Worm (Caenorhabditis elegans) whole organism, late embryonic: Measurements from ENCODE around the gene C13A10.1.

ENCODE experiments used
- C38D4.7 ChIP-seq: fragments of 200-800 bp; sonication (Bioruptor generic); optimal IDR thresholded peaks from 2 replicates; lab custom pipeline; 2018; ENCODE audit warnings: mild to moderate bottlenecking, missing genetic modification characterization, moderate library complexity, missing compliant biosample characterization
- F13H6.1 ChIP-seq: sonication (generic microtip); optimal IDR thresholded peaks from 2 replicates; lab custom pipeline; 2016; ENCODE audit warnings: missing genetic modification characterization, missing compliant biosample characterization
- K09A11.1 ChIP-seq: sonication (generic microtip); optimal IDR thresholded peaks from 2 replicates; lab custom pipeline; 2017; ENCODE audit warnings: antibody characterized with exemption, mild to moderate bottlenecking, missing genetic modification characterization, missing compliant biosample characterization; ENCODE audit not compliant: insufficient read depth
- T23F11.4 ChIP-seq: fragments of 200-800 bp; sonication (Bioruptor generic); optimal IDR thresholded peaks from 2 replicates; lab custom pipeline; 2018; ENCODE audit warnings: mild to moderate bottlenecking, missing genetic modification characterization, missing compliant biosample characterization
- Y22D7AL.16 ChIP-seq: sonication (generic microtip); optimal IDR thresholded peaks from 2 replicates; lab custom pipeline; 2016; ENCODE audit warnings: missing genetic modification characterization, missing compliant biosample characterization
- ahr-1 ChIP-seq: sonication (generic microtip); optimal IDR thresholded peaks from 2 replicates; lab custom pipeline; 2016; ENCODE audit warnings: missing genetic modification characterization, missing compliant biosample characterization
- ceh-14 ChIP-seq: sonication (generic microtip); optimal IDR thresholded peaks from 2 replicates; lab custom pipeline; 2016; ENCODE audit warnings: missing genotype, missing genetic modification characterization, missing compliant biosample characterization
- ceh-18 ChIP-seq: sonication (generic microtip); optimal IDR thresholded peaks from 2 replicates; lab custom pipeline; 2016; ENCODE audit warnings: missing genetic modification characterization, missing compliant biosample characterization
- ceh-19 ChIP-seq: fragments of 200-800 bp; sonication (Bioruptor generic); optimal IDR thresholded peaks from 2 replicates; lab custom pipeline; 2018; ENCODE audit warnings: mild to moderate bottlenecking, missing genetic modification characterization, missing compliant biosample characterization
- ceh-2 ChIP-seq: sonication (generic microtip); optimal IDR thresholded peaks from 2 replicates; lab custom pipeline; 2016; ENCODE audit warnings: missing genotype, missing genetic modification characterization, missing compliant biosample characterization
- ceh-22 ChIP-seq: sonication (generic microtip); optimal IDR thresholded peaks from 2 replicates; lab custom pipeline; 2017; ENCODE audit warnings: missing biosample characterization, missing genetic modification characterization
- ceh-31 ChIP-seq: sonication (generic microtip); optimal IDR thresholded peaks from 2 replicates; lab custom pipeline; 2016; ENCODE audit warnings: missing genetic modification characterization, missing compliant biosample characterization
- ceh-34 ChIP-seq: sonication (generic microtip); optimal IDR thresholded peaks from 2 replicates; lab custom pipeline; 2016; ENCODE audit warnings: mild to moderate bottlenecking, missing genetic modification characterization, missing compliant biosample characterization
- ceh-6 ChIP-seq: fragments of 200-800 bp; sonication (Bioruptor generic); optimal IDR thresholded peaks from 2 replicates; lab custom pipeline; 2018; ENCODE audit warnings: mild to moderate bottlenecking, missing genetic modification characterization, missing compliant biosample characterization
- ceh-9 ChIP-seq: sonication (generic microtip); optimal IDR thresholded peaks from 2 replicates; lab custom pipeline; 2016; ENCODE audit warnings: mild to moderate bottlenecking, missing genetic modification characterization, inconsistent platforms, missing compliant biosample characterization
- dve-1 ChIP-seq: sonication (generic microtip); optimal IDR thresholded peaks from 2 replicates; lab custom pipeline; 2017; ENCODE audit warnings: antibody characterized with exemption, mild to moderate bottlenecking, missing genetic modification characterization, missing compliant biosample characterization
- elt-2 ChIP-seq: sonication (generic microtip); optimal IDR thresholded peaks from 2 replicates; lab custom pipeline; 2016; ENCODE audit warnings: missing genetic modification reagents, missing genetic modification characterization, missing compliant biosample characterization
- elt-4 ChIP-seq: sonication (generic microtip); optimal IDR thresholded peaks from 2 replicates; lab custom pipeline; 2016; ENCODE audit warnings: missing genetic modification characterization, missing compliant biosample characterization
- fax-1 ChIP-seq: sonication (generic microtip); optimal IDR thresholded peaks from 2 replicates; lab custom pipeline; 2016; ENCODE audit warnings: missing genotype, missing genetic modification characterization, missing compliant biosample characterization
- gmeb-2 ChIP-seq: sonication (generic microtip); optimal IDR thresholded peaks from 2 replicates; lab custom pipeline; 2016; ENCODE audit warnings: missing genetic modification characterization, inconsistent platforms, missing compliant biosample characterization
- hlh-13 ChIP-seq: fragments of 200-800 bp; sonication (Bioruptor generic); optimal IDR thresholded peaks from 2 replicates; lab custom pipeline; 2018; ENCODE audit warnings: mild to moderate bottlenecking, missing genetic modification characterization, missing compliant biosample characterization
- madf-2 ChIP-seq: sonication (generic microtip); optimal IDR thresholded peaks from 2 replicates; lab custom pipeline; 2017; ENCODE audit warnings: missing genetic modification characterization, missing compliant biosample characterization
- mec-3 ChIP-seq: sonication (generic microtip); optimal IDR thresholded peaks from 2 replicates; lab custom pipeline; 2016; ENCODE audit warnings: borderline replicate concordance, missing genetic modification characterization, missing compliant biosample characterization
- nhr-11 ChIP-seq: fragments of 150-350 bp; optimal IDR thresholded peaks from 2 replicates; lab custom pipeline; 2014; ENCODE audit warnings: missing biosample characterization, missing genetic modification characterization
- odd-2 ChIP-seq: sonication (generic microtip); optimal IDR thresholded peaks from 2 replicates; lab custom pipeline; 2017; ENCODE audit warnings: antibody characterized with exemption, mild to moderate bottlenecking, missing genetic modification characterization, missing compliant biosample characterization
- pat-9 ChIP-seq: fragments of 200-800 bp; sonication (Bioruptor generic); optimal IDR thresholded peaks from 2 replicates; lab custom pipeline; 2018; ENCODE audit warnings: mild to moderate bottlenecking, missing genetic modification characterization, moderate library complexity, missing compliant biosample characterization
- pqm-1 ChIP-seq: sonication (generic microtip); optimal IDR thresholded peaks from 2 replicates; lab custom pipeline; 2016; ENCODE audit warnings: missing genetic modification characterization, missing compliant biosample characterization
- ref-2 ChIP-seq: sonication (generic microtip); optimal IDR thresholded peaks from 2 replicates; lab custom pipeline; 2016; ENCODE audit warnings: missing genetic modification characterization, missing compliant biosample characterization
- sdc-2 ChIP-seq: sonication (generic microtip); optimal IDR thresholded peaks from 2 replicates; lab custom pipeline; 2016; ENCODE audit warnings: missing genotype, missing genetic modification characterization, missing compliant biosample characterization
- sox-2 ChIP-seq: fragments of 200-800 bp; sonication (Bioruptor generic); IDR thresholded peaks from 2 replicates; pipeline ENCODE4 v1.3.6; 2022; ENCODE audit warnings: missing genetic modification reagents, missing genetic modification characterization, missing compliant biosample characterization
- sox-4 ChIP-seq: sonication (generic microtip); optimal IDR thresholded peaks from 2 replicates; lab custom pipeline; 2017; ENCODE audit warnings: mild to moderate bottlenecking, missing genetic modification characterization, inconsistent platforms, missing compliant biosample characterization
- unc-3 ChIP-seq, 2 experiments: fragments of 200-800 bp in 1 of 2; sonication (Bioruptor generic) in 1 of 2; sonication (generic microtip) in 1 of 2; conservative IDR thresholded peaks in 1 of 2; optimal IDR thresholded peaks in 1 of 2; 2 replicates each; pipeline versions ENCODE4 v1.3.6 to Lab custom; 2016 to 2022; ENCODE audit warnings: missing compliant biosample characterization in 2 of 2, missing genetic modification characterization in 2 of 2, missing genetic modification reagents in 1 of 2
- unc-55 ChIP-seq: sonication (generic microtip); optimal IDR thresholded peaks from 2 replicates; lab custom pipeline; 2017; ENCODE audit warnings: missing biosample characterization, missing genetic modification reagents, missing genetic modification characterization
- unc-86 ChIP-seq: sonication (generic microtip); optimal IDR thresholded peaks from 2 replicates; lab custom pipeline; 2016; ENCODE audit warnings: missing genetic modification characterization, missing compliant biosample characterization
- ztf-16 ChIP-seq: sonication (generic microtip); optimal IDR thresholded peaks from 2 replicates; lab custom pipeline; 2017; ENCODE audit warnings: missing genetic modification characterization, missing compliant biosample characterization

Gene C13A10.1

DNA sequence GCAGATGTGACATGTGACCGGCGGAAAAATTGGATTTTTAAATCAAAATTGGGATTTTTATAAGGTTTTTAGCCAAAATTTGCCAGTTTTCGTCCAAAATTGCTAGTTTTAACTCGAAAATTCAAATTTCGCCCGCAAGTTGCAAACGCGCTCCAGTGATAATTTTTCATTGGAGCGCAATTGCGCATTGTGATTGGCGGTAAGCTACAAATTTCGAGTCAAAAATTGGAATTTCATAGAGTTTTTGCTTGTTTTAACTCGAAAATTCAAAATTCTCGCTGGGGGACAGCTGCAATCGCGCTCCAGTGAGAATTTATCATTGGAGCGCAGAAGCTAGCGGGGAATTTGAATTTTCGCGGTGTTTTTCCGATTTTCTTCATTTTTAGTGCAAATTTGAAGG, 13.9 kb upstream of the C13A10.1 start:
- TF ChIP-seq ceh-18 (tag; lab: Kevin White, UChicago) (no peak), unc-86 (tag; lab: Kevin White, UChicago) (no peak), F13H6.1 (no peak), pqm-1 (tag; lab: Kevin White, UChicago) (no peak), ceh-2 (no peak), ceh-19 (GFP tag; lab: Kevin White, UChicago) (no peak)

DNA sequence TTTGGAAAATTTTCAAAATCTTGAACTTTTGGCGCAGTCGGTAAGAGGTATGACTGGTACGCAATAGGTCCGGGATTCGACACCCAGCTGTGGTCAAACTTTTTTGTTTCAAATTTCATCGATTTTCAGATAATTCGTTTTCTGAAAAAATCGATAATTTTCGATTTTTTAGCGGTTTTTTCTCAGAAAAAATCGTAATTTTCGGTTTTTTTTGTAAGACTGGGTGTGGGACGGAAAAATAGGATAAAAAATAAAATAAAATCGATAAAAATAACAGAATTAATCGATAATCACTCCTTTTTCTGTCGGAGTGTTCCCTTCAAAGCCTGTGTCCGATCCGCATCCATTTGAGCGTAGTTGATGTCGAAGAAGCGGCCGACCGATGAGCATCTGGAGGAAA, 13.3 kb upstream of the C13A10.1 start:
- TF ChIP-seq ceh-22 (no peak), elt-4 (tag; lab: Kevin White, UChicago) (no peak), ceh-18 (tag; lab: Kevin White, UChicago) (no peak), T23F11.4 (GFP tag; lab: Kevin White, UChicago) (no peak), sox-2 (GFP tag; lab: Robert Waterston, UW) (no peak), Y22D7AL.16 (tag; lab: Kevin White, UChicago) (no peak), ahr-1 (tag; lab: Kevin White, UChicago) (no peak), K09A11.1 (tag; lab: Kevin White, UChicago) (no peak), nhr-11 (tag; lab: Kevin White, UChicago) (no peak), mec-3 (tag; lab: Kevin White, UChicago) (no peak), unc-55 (GFP tag; lab: Kevin White, UChicago) (no peak), dve-1 (no peak), ceh-14 (tag; lab: Kevin White, UChicago) (no peak), hlh-13 (GFP tag; lab: Kevin White, UChicago) (no peak), sox-4 (no peak)
- TF ChIP-seq, all 69 proteins: peak for 0

DNA sequence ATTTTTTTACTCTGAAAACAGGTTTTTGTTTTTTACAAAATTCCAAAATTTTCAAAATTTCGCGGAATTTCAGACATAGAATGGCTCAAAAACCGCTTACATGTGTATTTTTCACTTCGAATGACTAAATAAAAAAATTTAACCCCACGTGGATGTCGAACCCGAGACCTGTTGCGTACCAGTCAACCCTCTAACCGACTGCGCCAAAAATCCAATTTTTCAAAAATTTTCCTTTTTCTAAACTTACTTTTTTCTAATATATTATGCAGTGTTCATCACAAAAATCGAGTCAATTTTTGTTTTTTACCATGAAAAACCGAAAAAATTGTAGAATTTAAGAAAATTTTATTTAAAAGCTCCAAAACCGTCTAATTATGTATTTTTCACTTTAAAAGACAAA, 10.5 kb upstream of the C13A10.1 start:
- TF ChIP-seq ref-2 (tag; lab: Kevin White, UChicago) (no peak), C38D4.7 (GFP tag; lab: Kevin White, UChicago) (no peak), ceh-31 (tag; lab: Kevin White, UChicago) (no peak), sox-2 (GFP tag; lab: Robert Waterston, UW) (no peak), odd-2 (tag; lab: Kevin White, UChicago) (no peak), gmeb-2 (tag; lab: Kevin White, UChicago) (no peak)

DNA sequence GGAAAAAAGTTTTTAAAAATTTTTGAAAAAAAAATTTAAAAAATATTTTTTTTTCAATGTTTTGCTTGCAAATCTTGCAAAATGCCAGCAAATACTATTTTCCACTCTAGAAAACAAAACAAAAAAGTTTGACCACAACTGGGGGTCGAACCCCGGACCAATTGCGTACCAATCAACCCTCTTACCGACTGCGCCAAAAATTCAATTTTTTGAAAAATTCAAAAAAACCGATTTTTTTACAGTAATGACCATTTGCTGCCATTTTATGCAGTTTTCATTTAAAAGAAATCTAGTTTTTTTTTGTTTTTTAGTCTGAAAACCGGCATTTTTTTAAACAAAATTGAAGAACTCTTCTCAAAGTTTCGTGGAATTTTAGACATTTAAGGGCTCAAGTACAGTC, 7.0 kb upstream of the C13A10.1 start:
- no peak for TF ChIP-seq elt-4 (tag; lab: Kevin White, UChicago)
- no peak for TF ChIP-seq ztf-16
- TF ChIP-seq elt-2 (tag; lab: Kevin White, UChicago) = no peak
- TF ChIP-seq madf-2 = no peak
- TF ChIP-seq T23F11.4 (GFP tag; lab: Kevin White, UChicago) = no peak
- no peak for TF ChIP-seq ceh-34 (tag; lab: Kevin White, UChicago)
- TF ChIP-seq ceh-31 (tag; lab: Kevin White, UChicago) = no peak
- TF ChIP-seq hlh-13 (GFP tag; lab: Kevin White, UChicago) = no peak
- TF ChIP-seq mec-3 (tag; lab: Kevin White, UChicago) = no peak
- no peak for TF ChIP-seq odd-2 (tag; lab: Kevin White, UChicago)
- no peak for TF ChIP-seq unc-3 (GFP tag; conservative IDR thresholded peaks at IDR 0.05; lab: Robert Waterston, UW)
- TF ChIP-seq unc-3 (tag; optimal IDR thresholded peaks at IDR 0.05; lab: Kevin White, UChicago) = no peak
- no peak for TF ChIP-seq pat-9
- no peak for TF ChIP-seq fax-1 (tag; lab: Kevin White, UChicago)
- no peak for TF ChIP-seq ref-2 (tag; lab: Kevin White, UChicago)
- TF ChIP-seq ceh-9 (tag; lab: Kevin White, UChicago) = no peak
- no peak for TF ChIP-seq sox-4
- no peak for TF ChIP-seq sdc-2 (tag; lab: Kevin White, UChicago)
- TF ChIP-seq ahr-1 (tag; lab: Kevin White, UChicago) = no peak
- TF ChIP-seq ceh-14 (tag; lab: Kevin White, UChicago) = no peak
- no peak for TF ChIP-seq ceh-6 (GFP tag; lab: Kevin White, UChicago)
